Fruit fly (Drosophila melanogaster): ENCODE results near the gene bbx.

Gene bbx

DNA sequence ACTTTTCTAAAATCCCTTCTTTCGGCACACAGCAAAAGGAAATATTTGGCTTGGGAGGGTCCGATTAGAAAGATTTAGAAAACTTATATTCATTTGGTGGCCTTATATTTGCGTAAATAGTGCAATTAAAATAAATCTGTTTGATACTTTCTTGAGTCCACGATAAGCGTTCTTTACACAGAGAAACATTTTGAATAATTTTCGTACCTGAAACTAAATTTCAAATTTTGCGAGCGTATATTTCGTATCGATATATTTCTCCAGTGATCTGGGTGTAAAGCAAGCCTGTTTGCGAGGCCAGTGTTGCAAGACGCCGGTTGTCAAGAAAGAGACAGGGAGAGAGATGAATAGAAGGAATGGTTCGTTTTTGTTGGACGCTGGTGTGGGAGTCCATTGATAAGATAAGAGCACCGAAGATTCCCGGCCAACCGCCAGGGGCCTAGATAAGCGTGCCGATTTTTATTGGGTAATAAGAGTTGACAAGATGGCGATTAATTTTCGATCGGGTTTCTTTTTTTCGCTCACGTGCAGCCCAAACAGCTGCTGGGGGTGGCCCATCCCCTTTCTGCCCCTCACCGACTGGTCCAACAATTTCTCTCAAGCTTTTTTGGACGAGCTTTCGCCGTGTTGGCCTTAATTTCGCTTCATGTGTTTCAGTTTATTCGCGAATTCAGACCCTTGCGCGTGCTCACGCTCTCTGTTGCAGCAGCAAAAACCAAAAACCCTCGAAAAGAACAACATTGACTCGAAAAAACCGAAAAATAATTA is 11.0 kb downstream of the bbx start, which contains the start of gene slgA (continued):
- no peak for TF ChIP-seq Hsf (GFP tag; optimal IDR thresholded peaks at IDR 0.05)
- no peak for TF ChIP-seq CG18619 (GFP tag; optimal IDR thresholded peaks at IDR 0.05)
- TF ChIP-seq cwo (GFP tag; optimal IDR thresholded peaks at IDR 0.05) = peak; percentile 93
- TF ChIP-seq eyg (GFP tag; optimal IDR thresholded peaks at IDR 0.05) = no peak
- peak; percentile 29 for TF ChIP-seq bcd (GFP tag; optimal IDR thresholded peaks at IDR 0.05)
- TF ChIP-seq CG3163 (GFP tag; optimal IDR thresholded peaks at IDR 0.05) = peak; percentile 4
- no peak for TF ChIP-seq ab (GFP tag; optimal IDR thresholded peaks at IDR 0.05)
- TF ChIP-seq bowl (GFP tag; IDR thresholded peaks at IDR 0.05) = no peak
- TF ChIP-seq jing (GFP tag; optimal IDR thresholded peaks at IDR 0.05) = no peak
- no peak for TF ChIP-seq Drgx (GFP tag; IDR thresholded peaks at IDR 0.05)
- TF ChIP-seq kay (GFP tag; optimal IDR thresholded peaks at IDR 0.05) = no peak
- peak; percentile 28 for TF ChIP-seq ERR (GFP tag; optimal IDR thresholded peaks at IDR 0.05)
- TF ChIP-seq Meics (GFP tag; optimal IDR thresholded peaks at IDR 0.05) = no peak
- no peak for TF ChIP-seq dmrt11E (tag; optimal IDR thresholded peaks at IDR 0.05)
- TF ChIP-seq CG1792 (GFP tag; optimal IDR thresholded peaks at IDR 0.05) = no peak
- TF ChIP-seq corto (GFP tag; optimal IDR thresholded peaks at IDR 0.05) = no peak
- no peak for TF ChIP-seq CG6272 (GFP tag; IDR thresholded peaks at IDR 0.05)
- TF ChIP-seq Hmx (GFP tag; optimal IDR thresholded peaks at IDR 0.05) = no peak
- TF ChIP-seq CG10366 (GFP tag; IDR thresholded peaks at IDR 0.05) = no peak
- TF ChIP-seq pan (optimal IDR thresholded peaks at IDR 0.05) = no peak
- peak in 1 of 2 experiments; percentile 28 for TF ChIP-seq pan (GFP tag; optimal IDR thresholded peaks at IDR 0.05 in 1 of 2, IDR thresholded peaks at IDR 0.05 in 1 of 2)
- no peak for TF ChIP-seq Sry-β (GFP tag; optimal IDR thresholded peaks at IDR 0.05)
- no peak for TF ChIP-seq btn (GFP tag; optimal IDR thresholded peaks at IDR 0.05)
- TF ChIP-seq CG14965 (GFP tag; optimal IDR thresholded peaks at IDR 0.05; ENCODE audit: borderline replicate concordance) = no peak
- peak; percentile 57; the same call in 2 of the 3 replicates for TF ChIP-seq ken (GFP tag; IDR thresholded peaks at IDR 0.05)
- TF ChIP-seq salm (tag; optimal IDR thresholded peaks at IDR 0.05) = no peak
- peak; percentile 5 for TF ChIP-seq CG4854 (GFP tag; optimal IDR thresholded peaks at IDR 0.05)
- no peak for TF ChIP-seq CG11695 (GFP tag; IDR thresholded peaks at IDR 0.05)
- no peak for TF ChIP-seq D19B (GFP tag; optimal IDR thresholded peaks at IDR 0.05)
- TF ChIP-seq CG12219 (GFP tag; optimal IDR thresholded peaks at IDR 0.05) = no peak
- no peak for TF ChIP-seq hkb (optimal IDR thresholded peaks at IDR 0.05)
- no peak for TF ChIP-seq hkb (GFP tag; IDR thresholded peaks at IDR 0.05)
- no peak for TF ChIP-seq CG15011 (GFP tag; optimal IDR thresholded peaks at IDR 0.05)
- TF ChIP-seq NFAT (GFP tag; IDR thresholded peaks at IDR 0.05) = peak; percentile 26; the same call in 1 of the 2 replicates
- TF ChIP-seq CG18476 (GFP tag; optimal IDR thresholded peaks at IDR 0.05) = no peak
- TF ChIP-seq CG15601 (tag; optimal IDR thresholded peaks at IDR 0.05) = no peak
- TF ChIP-seq onecut (GFP tag; IDR thresholded peaks at IDR 0.05) = peak; percentile 20; the same call in 1 of the 2 replicates
- TF ChIP-seq Doc3 (GFP tag; IDR thresholded peaks at IDR 0.05; ENCODE audit: partially characterized antibody) = peak; percentile 52; the same call in 1 of the 3 replicates
- no peak for TF ChIP-seq CG6813 (GFP tag; optimal IDR thresholded peaks at IDR 0.05)
- peak; percentile 64 for TF ChIP-seq zen2 (GFP tag; IDR thresholded peaks at IDR 0.05; ENCODE audit: partially characterized antibody)
- TF ChIP-seq CG8944 (GFP tag; optimal IDR thresholded peaks at IDR 0.05) = peak; percentile 34
- TF ChIP-seq wor (GFP tag; IDR thresholded peaks at IDR 0.05) = no peak
- no peak for TF ChIP-seq CG2678 (tag; optimal IDR thresholded peaks at IDR 0.05)
- peak; percentile 67 for TF ChIP-seq CG9932 (GFP tag; IDR thresholded peaks at IDR 0.05)
- no peak for TF ChIP-seq Fer1 (GFP tag; optimal IDR thresholded peaks at IDR 0.05)
- no peak for TF ChIP-seq zf30C (GFP tag; optimal IDR thresholded peaks at IDR 0.05)
- no peak for TF ChIP-seq toy (GFP tag; IDR thresholded peaks at IDR 0.05)
- TF ChIP-seq CG4282 (GFP tag; optimal IDR thresholded peaks at IDR 0.05) = no peak
- no peak for TF ChIP-seq Bdp1 (GFP tag; optimal IDR thresholded peaks at IDR 0.05)
- no peak; the same call in 1 of the 2 replicates for TF ChIP-seq vvl (GFP tag; IDR thresholded peaks at IDR 0.05)
- peak; percentile 17 for TF ChIP-seq CG12942 (GFP tag; optimal IDR thresholded peaks at IDR 0.05)

Data from whole organism, embryonic.